Worm (Caenorhabditis elegans): ENCODE measurements around the gene wdfy-3.

- TF ChIP-seq pag-3 (tag; optimal IDR thresholded peaks at IDR 0.05; ENCODE audit: borderline replicate concordance, insufficient read depth), result no peak
- TF ChIP-seq ceh-82 (tag; optimal IDR thresholded peaks at IDR 0.05), result no peak
- no peak for TF ChIP-seq ama-1 (optimal IDR thresholded peaks at IDR 0.05)
- no peak for TF ChIP-seq nhr-76 (tag; optimal IDR thresholded peaks at IDR 0.05)
- no peak for TF ChIP-seq snpc-4 (tag; optimal IDR thresholded peaks at IDR 0.05)
- TF ChIP-seq pqm-1 (tag; optimal IDR thresholded peaks at IDR 0.05), result no peak
- no peak for TF ChIP-seq sox-4 (tag; optimal IDR thresholded peaks at IDR 0.05)
- no peak for TF ChIP-seq unc-62 (GFP tag; optimal IDR thresholded peaks at IDR 0.05)
- no peak for TF ChIP-seq skn-1 (tag; optimal IDR thresholded peaks at IDR 0.05)
- TF ChIP-seq blmp-1 (tag; optimal IDR thresholded peaks at IDR 0.05), result no peak
- TF ChIP-seq unc-98 (GFP tag; IDR thresholded peaks at IDR 0.05), result no peak
- TF ChIP-seq nhr-11 (tag; optimal IDR thresholded peaks at IDR 0.05), result no peak
- no peak for TF ChIP-seq tbx-2 (tag; optimal IDR thresholded peaks at IDR 0.05)
Measured at ce11 chrIV:12711644-12712043, 58.4 kb downstream of the wdfy-3 start, which contains the start of gene C27D8.3.

Measured in whole organism, L1 larva.